Worm (Caenorhabditis elegans) whole organism, late embryonic: ENCODE measurements around the gene rbm-26.

Experiments
- ceh-19 ChIP-seq: fragments of 200-800 bp; sonication (Bioruptor generic); optimal IDR thresholded peaks from 2 replicates; lab custom pipeline; 2018; ENCODE audit warnings: mild to moderate bottlenecking, missing genetic modification characterization, missing compliant biosample characterization
- ceh-31 ChIP-seq: sonication (generic microtip); optimal IDR thresholded peaks from 2 replicates; lab custom pipeline; 2016; ENCODE audit warnings: missing genetic modification characterization, missing compliant biosample characterization
- ceh-48 ChIP-seq: sonication (generic microtip); optimal IDR thresholded peaks from 2 replicates; lab custom pipeline; 2016; ENCODE audit warnings: missing genetic modification characterization, inconsistent platforms, missing compliant biosample characterization
- gmeb-2 ChIP-seq: sonication (generic microtip); optimal IDR thresholded peaks from 2 replicates; lab custom pipeline; 2016; ENCODE audit warnings: missing genetic modification characterization, inconsistent platforms, missing compliant biosample characterization
- hlh-30 ChIP-seq: sonication (generic microtip); optimal IDR thresholded peaks from 2 replicates; lab custom pipeline; 2017; ENCODE audit warnings: antibody characterized with exemption, missing genetic modification characterization, missing compliant biosample characterization; ENCODE audit not compliant: insufficient read depth
- pqm-1 ChIP-seq: sonication (generic microtip); optimal IDR thresholded peaks from 2 replicates; lab custom pipeline; 2016; ENCODE audit warnings: missing genetic modification characterization, missing compliant biosample characterization
- syd-9 ChIP-seq: sonication (generic microtip); optimal IDR thresholded peaks from 2 replicates; lab custom pipeline; 2016; ENCODE audit warnings: mild to moderate bottlenecking, missing genetic modification characterization, moderate library complexity, missing compliant biosample characterization
- ztf-16 ChIP-seq: sonication (generic microtip); optimal IDR thresholded peaks from 2 replicates; lab custom pipeline; 2017; ENCODE audit warnings: missing genetic modification characterization, missing compliant biosample characterization

DNA sequence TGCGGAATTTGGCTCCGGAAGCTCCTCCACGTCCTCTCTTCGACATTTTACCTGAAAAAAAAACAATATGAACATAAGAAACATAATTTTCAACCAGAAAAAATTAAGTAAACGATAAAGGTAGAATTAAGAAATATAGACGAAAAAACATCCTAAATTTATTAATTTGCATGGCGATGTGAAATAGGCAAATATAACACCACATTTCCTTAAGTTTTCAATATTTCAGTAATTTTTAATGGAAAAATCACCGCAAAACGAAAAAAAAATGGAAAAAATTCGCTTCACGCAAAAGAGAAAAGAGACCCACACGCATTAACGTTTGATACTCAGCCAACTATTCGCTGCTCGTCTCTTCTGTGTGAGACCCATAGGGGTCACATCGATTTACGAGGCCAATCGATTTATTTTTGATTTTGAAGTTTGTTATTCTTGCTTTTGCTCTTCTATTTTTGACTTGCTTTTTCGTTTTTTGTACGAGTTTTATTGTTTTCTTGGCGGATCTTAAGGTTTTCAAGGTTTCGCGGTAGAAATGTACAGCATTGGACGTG lies 5.2 kb upstream of the rbm-26 start, which contains the start of gene rpl-23:
- no peak for TF ChIP-seq pqm-1 (tag; lab: Kevin White, UChicago)
- peak; percentile 85 for TF ChIP-seq ceh-31 (tag; lab: Kevin White, UChicago)
- no peak for TF ChIP-seq gmeb-2 (tag; lab: Kevin White, UChicago)
- peak; percentile 98 for TF ChIP-seq ceh-48 (tag; lab: Kevin White, UChicago)
- TF ChIP-seq ceh-19 (GFP tag; lab: Kevin White, UChicago): no peak
- TF ChIP-seq syd-9: no peak
- TF ChIP-seq hlh-30 (tag; lab: Kevin White, UChicago): peak; percentile 56
- no peak for TF ChIP-seq ztf-16 (tag; lab: Kevin White, UChicago)
